Worm (Caenorhabditis elegans): ENCODE results near the gene mltn-10.

The mltn-10 gene

DNA sequence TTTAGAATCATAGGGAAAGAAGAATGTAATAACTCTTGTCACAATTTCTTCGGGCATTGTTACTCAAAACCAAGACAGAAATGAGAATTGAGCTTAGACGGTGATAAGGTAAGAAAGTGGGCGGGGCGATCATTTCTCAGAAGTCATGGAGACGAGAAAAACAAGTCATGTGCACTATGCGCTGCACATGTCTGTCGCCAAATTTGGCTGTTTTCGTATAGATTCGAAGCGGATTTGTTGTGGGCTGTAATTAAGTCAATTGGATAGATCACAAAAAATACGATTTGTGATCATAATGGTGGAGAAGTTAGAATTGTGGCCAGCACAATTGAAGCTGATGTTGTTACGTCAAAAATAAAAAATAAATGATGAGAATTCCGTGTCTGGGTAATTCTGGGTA lies 31.2 kb upstream of the mltn-10 start, which contains the start of gene C01G12.7:
Gene C01G12.7 (minus strand): TSS at position 195 of the 400 bp plus-strand sequence.
- TF ChIP-seq unc-62 (GFP tag; optimal IDR thresholded peaks at IDR 0.05) (no peak), ces-1 (GFP tag; optimal IDR thresholded peaks at IDR 0.05) (no peak), zip-8 (tag; optimal IDR thresholded peaks at IDR 0.05) (no peak), ceh-39 (tag; optimal IDR thresholded peaks at IDR 0.05) (no peak), elt-1 (tag; optimal IDR thresholded peaks at IDR 0.05; ENCODE audit: borderline replicate concordance, insufficient read depth) (no peak), mep-1 (tag; optimal IDR thresholded peaks at IDR 0.05) (no peak), mab-5 (tag; optimal IDR thresholded peaks at IDR 0.05) (no peak), drap-1 (GFP tag; optimal IDR thresholded peaks at IDR 0.05) (no peak), flh-1 (GFP tag; optimal IDR thresholded peaks at IDR 0.05) (no peak), sptf-1 (tag; optimal IDR thresholded peaks at IDR 0.05) (no peak), mls-2 (tag; optimal IDR thresholded peaks at IDR 0.05) (no peak)

DNA sequence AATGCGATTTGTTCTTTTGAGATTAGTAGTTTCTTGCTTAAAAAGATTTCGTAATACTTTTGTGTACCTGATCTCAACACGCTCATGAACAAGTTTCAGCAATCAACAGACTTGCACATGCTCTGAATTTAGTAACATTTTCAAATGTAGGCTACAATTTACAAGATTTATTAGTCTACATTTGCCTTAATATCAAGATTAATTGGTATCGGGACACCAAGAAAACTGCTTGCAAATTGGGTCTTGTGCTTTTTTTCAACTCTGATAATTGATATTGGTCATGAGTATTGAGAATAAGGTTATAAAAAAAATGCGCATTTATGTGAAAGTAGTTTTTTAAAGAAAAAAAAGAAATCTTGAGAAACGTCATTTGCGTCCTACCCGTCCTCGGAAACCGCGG lies 30.2 kb upstream of the mltn-10 start:
- no peak for TF ChIP-seq unc-62 (GFP tag; optimal IDR thresholded peaks at IDR 0.05)
- TF ChIP-seq ces-1 (GFP tag; optimal IDR thresholded peaks at IDR 0.05) = no peak
- TF ChIP-seq bed-3 (GFP tag; optimal IDR thresholded peaks at IDR 0.05) = no peak
- TF ChIP-seq nhr-28 (tag; optimal IDR thresholded peaks at IDR 0.05) = no peak
- TF ChIP-seq sem-2 (GFP tag; optimal IDR thresholded peaks at IDR 0.05) = no peak

DNA sequence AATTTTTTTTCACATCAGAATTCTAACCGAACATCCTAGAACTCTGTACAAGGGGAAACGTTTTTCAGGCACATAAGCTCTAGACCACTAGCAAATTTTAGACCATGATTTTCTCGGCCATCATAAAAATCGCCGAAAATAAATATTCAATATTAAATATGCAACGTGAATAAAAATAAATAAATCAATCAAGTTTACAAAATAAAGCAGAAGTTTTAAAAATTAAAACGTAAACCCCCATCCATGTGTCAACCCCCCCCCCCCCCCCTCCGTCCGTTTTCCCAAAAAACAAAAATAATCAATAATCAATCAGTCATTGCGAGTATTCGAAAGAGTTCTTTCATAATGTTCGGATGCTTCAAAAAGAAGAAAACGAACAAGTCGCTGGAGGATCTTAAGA lies 29.6 kb upstream of the mltn-10 start, which contains the start of gene catp-4:
Gene catp-4 (plus strand): TSS at position 301 of the 400 bp plus-strand sequence.
- TF ChIP-seq sptf-1 (tag; optimal IDR thresholded peaks at IDR 0.05) = no peak

DNA sequence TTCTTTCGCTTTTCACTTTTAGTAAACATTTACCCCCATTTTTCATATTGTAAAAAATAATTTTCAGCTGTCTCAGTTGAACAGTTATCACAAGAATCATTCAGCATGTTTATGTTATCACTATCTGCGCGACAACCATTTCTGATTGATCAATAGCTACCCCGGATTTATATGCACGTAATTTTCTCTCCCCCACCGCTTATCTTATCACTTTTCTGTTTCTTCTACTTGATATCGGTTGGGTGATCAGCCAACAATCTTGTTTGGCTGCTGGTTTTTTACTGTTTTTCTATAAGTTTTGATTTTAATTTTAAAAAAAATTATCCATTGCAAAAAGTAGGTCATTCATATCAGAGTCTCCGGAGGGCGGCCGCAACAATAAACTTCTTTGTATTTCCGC lies 25.1 kb upstream of the mltn-10 start:
- TF ChIP-seq elt-3 (tag; optimal IDR thresholded peaks at IDR 0.05) (peak; percentile 32), nhr-237 (tag; optimal IDR thresholded peaks at IDR 0.05) (no peak), nhr-2 (tag; optimal IDR thresholded peaks at IDR 0.05) (no peak)

DNA sequence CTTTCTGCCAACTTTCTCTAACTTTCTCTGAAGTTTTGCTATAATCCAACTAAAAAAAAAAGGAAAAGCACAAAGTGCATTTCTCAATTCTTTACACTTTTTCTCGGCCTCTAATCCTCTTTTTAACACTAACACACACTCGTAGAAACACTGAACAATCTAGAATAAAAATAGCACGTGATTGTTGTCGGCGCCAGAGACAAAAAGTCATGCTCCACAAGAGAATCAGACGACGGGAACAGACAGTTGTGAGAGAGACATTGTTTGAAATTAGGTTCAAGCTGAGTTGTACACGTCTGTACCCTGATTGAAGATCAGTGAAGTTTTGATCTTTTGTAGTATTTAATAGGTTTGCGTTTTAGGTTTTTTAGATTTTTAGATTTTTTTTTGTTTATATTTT lies 24.5 kb upstream of the mltn-10 start:
- TF ChIP-seq hlh-1 (tag; optimal IDR thresholded peaks at IDR 0.05) = peak; percentile 21
- no peak for TF ChIP-seq ceh-39 (tag; optimal IDR thresholded peaks at IDR 0.05)
- no peak for TF ChIP-seq blmp-1 (tag; optimal IDR thresholded peaks at IDR 0.05)

DNA sequence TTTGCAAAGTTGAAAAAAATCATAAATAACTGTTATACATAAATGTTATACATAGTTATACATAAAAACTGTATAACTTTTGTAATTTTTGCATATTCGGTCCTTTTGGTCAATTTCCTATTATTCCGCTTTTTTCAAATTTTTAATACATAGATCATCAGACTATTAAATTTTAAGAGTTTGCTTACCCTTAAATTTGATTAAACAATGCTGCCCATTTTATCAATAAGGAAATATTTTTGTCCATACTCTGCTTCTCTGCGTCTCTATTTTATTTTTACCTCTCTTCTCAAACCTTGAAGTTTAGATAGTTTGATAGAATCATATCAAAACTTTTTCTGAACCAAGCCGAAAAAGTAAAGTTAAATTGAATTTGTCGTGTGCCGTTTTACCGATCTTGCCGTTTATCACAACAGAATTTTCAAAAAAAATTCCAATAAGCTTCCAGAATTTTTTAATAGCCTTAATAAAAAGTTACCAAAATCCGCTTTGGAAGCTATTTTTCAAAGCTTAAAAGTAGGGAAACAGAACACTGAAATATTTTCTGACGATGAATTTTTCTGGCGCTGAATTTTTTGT lies 23.5 kb upstream of the mltn-10 start:
- no peak for TF ChIP-seq mab-5 (tag; optimal IDR thresholded peaks at IDR 0.05)
- no peak for TF ChIP-seq sptf-1 (tag; optimal IDR thresholded peaks at IDR 0.05)
- no peak for TF ChIP-seq nhr-12 (tag; optimal IDR thresholded peaks at IDR 0.05)
- TF ChIP-seq flh-1 (GFP tag; optimal IDR thresholded peaks at IDR 0.05) = no peak
- no peak for TF ChIP-seq cnd-1 (tag; optimal IDR thresholded peaks at IDR 0.05)
- TF ChIP-seq lsy-2 (tag; optimal IDR thresholded peaks at IDR 0.05) = no peak
- TF ChIP-seq ceh-43 (GFP tag; optimal IDR thresholded peaks at IDR 0.05) = no peak
- TF ChIP-seq ztf-11 (tag; optimal IDR thresholded peaks at IDR 0.05) = no peak
- TF ChIP-seq nhr-28 (tag; optimal IDR thresholded peaks at IDR 0.05) = no peak
- TF ChIP-seq lin-13 (tag; optimal IDR thresholded peaks at IDR 0.05) = no peak
- no peak for TF ChIP-seq hlh-1 (tag; optimal IDR thresholded peaks at IDR 0.05)
- TF ChIP-seq mep-1 (tag; optimal IDR thresholded peaks at IDR 0.05) = no peak
- TF ChIP-seq nhr-237 (tag; optimal IDR thresholded peaks at IDR 0.05) = no peak
- TF ChIP-seq nhr-2 (tag; optimal IDR thresholded peaks at IDR 0.05) = no peak

DNA sequence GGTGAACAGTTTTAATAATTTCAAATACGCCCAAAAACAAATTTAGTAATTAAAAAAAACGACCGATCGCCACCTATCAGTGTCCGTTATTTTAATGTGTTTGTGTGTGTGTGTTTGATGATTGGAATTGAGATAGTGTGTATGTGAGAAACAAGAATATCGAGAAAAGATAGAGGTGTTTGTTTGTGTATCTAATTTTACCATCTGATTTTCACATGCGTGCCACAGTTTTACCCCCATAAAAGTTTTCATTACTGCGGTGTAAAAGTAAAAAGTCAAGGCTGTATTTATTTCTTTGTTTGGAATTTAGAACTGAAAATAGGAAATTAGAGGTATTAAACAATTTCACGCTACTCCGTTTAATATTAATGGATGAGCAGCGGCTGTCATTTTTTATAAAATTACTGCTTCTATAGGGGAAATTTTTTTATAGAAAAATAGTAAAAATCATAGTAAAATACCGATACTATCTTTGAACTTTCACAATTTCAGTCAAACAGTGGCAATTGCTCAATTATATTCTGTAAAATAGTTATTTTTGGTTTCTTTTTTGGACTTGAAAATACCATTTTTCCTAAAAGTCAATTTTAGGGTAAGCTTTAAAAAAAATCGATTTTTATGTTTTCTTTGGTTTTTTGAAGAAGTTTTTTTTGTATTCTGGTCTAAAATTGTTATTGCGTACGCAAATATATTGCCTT lies 22.8 kb upstream of the mltn-10 start:
- TF ChIP-seq lin-32 (GFP tag; optimal IDR thresholded peaks at IDR 0.05) (no peak), nhr-237 (tag; optimal IDR thresholded peaks at IDR 0.05) (no peak)

Data from whole organism, mixed stage, embryonic.